Fruit fly (Drosophila melanogaster): ENCODE data around the gene Octalpha2R.
A peak's percentile ranks its signal among the peaks of the same experiment; 100 is the strongest.

Gene Octalpha2R

DNA sequence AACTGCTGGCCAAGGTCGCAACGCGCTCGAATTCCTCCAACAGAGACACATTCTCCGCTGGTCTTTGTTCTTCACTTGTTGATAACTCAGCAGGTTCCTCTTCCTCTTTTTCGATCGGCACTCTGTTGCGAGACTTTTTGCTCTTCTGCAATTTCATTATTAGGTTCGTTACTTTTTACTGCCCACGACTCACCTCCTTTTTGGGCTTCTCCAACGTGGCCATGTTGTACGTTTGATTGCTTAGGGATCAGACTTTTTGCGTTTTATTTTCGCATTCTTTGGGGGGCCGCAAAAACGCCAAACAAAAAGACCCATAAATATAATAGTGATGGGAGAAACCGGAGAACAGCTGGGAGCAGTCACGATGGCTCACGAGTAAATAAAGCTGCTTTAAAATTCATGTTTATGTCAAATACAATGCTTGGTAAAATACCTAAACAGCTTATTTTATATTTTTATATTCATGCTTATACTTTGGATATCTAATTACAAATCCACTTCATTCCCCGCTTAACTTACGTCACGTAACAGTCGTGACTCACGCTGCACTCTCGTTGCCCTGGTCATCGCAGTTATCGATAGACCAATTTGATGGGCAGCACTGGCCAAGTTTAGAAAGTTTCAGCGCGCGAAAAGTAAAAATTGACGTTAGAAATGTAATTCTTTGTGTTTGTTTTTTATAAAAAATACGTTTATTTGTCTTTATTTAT lies 90.3 kb downstream of the Octalpha2R start, which contains the start of gene Epg5 (continued):
- TF ChIP-seq tio (GFP tag; optimal IDR thresholded peaks at IDR 0.05) (no peak), CG7357 (GFP tag; IDR thresholded peaks at IDR 0.05) (0 out of 3 replicates have a peak, but pooled peaks have one; percentile 62), CG30403 (GFP tag; optimal IDR thresholded peaks at IDR 0.05) (peak; percentile 87), CG8089 (GFP tag; optimal IDR thresholded peaks at IDR 0.05) (peak; percentile 45), BtbVII (GFP tag; optimal IDR thresholded peaks at IDR 0.05) (no peak), slp2 (GFP tag; optimal IDR thresholded peaks at IDR 0.05) (peak; percentile 57), CG13287 (GFP tag; IDR thresholded peaks at IDR 0.05; ENCODE audit: partially characterized antibody) (peak; percentile 99), kni (GFP tag; optimal IDR thresholded peaks at IDR 0.05) (no peak), fd102C (GFP tag; optimal IDR thresholded peaks at IDR 0.05) (no peak), CG8944 (GFP tag; optimal IDR thresholded peaks at IDR 0.05) (peak; percentile 67), nerfin-1 (tag; optimal IDR thresholded peaks at IDR 0.05) (no peak), CG5245 (GFP tag; optimal IDR thresholded peaks at IDR 0.05) (peak; percentile 32), CG8478 (optimal IDR thresholded peaks at IDR 0.05) (no peak), CG13894 (tag; optimal IDR thresholded peaks at IDR 0.05) (no peak), CG3838 (GFP tag; optimal IDR thresholded peaks at IDR 0.05) (peak; percentile 20), usp (GFP tag; optimal IDR thresholded peaks at IDR 0.05) (no peak), B-H2 (GFP tag; optimal IDR thresholded peaks at IDR 0.05) (no peak), her (GFP tag; optimal IDR thresholded peaks at IDR 0.05) (peak; percentile 1), CG7987 (GFP tag; optimal IDR thresholded peaks at IDR 0.05) (peak; percentile 40), Bteb2 (GFP tag; optimal IDR thresholded peaks at IDR 0.05) (peak; percentile 65), tap (tag; optimal IDR thresholded peaks at IDR 0.05) (no peak), sqz (GFP tag; optimal IDR thresholded peaks at IDR 0.05) (no peak), H15 (GFP tag; IDR thresholded peaks at IDR 0.05) (no peak), CG3995 (GFP tag; optimal IDR thresholded peaks at IDR 0.05) (peak; percentile 80), amos (GFP tag; IDR thresholded peaks at IDR 0.05; ENCODE audit: partially characterized antibody) (peak; percentile 94), CG9609 (GFP tag; optimal IDR thresholded peaks at IDR 0.05) (peak; percentile 59), CG2875 (GFP tag; optimal IDR thresholded peaks at IDR 0.05) (no peak), eve (GFP tag; optimal IDR thresholded peaks at IDR 0.05) (no peak), CG6689 (GFP tag; IDR thresholded peaks at IDR 0.05) (peak; percentile 55; the same call in 1 of the 2 replicates), grn (GFP tag; optimal IDR thresholded peaks at IDR 0.05) (no peak), bsh (GFP tag; optimal IDR thresholded peaks at IDR 0.05) (no peak), CG11696 (GFP tag; IDR thresholded peaks at IDR 0.05) (no peak), CG7963 (GFP tag; IDR thresholded peaks at IDR 0.05; ENCODE audit: partially characterized antibody) (peak; percentile 88), CG15269 (tag; optimal IDR thresholded peaks at IDR 0.05) (no peak), Hr51 (GFP tag; optimal IDR thresholded peaks at IDR 0.05) (peak in 1 of 2 experiments; percentile 79), stwl (tag; optimal IDR thresholded peaks at IDR 0.05) (peak; percentile 70), HLH3B (GFP tag; IDR thresholded peaks at IDR 0.05) (peak; percentile 39; the same call in 1 of the 2 replicates), CG6272 (GFP tag; IDR thresholded peaks at IDR 0.05) (peak; percentile 84), CG9876 (GFP tag; optimal IDR thresholded peaks at IDR 0.05) (peak; percentile 43), Adf1 (GFP tag; IDR thresholded peaks at IDR 0.05) (peak; percentile 47; the same call in 1 of the 2 replicates), CG18476 (GFP tag; optimal IDR thresholded peaks at IDR 0.05) (peak; percentile 59), ato (GFP tag; IDR thresholded peaks at IDR 0.05; ENCODE audit: partially characterized antibody) (peak; percentile 78), CG42726 (GFP tag; IDR thresholded peaks at IDR 0.05; ENCODE audit: partially characterized antibody) (peak; percentile 87), Fer2 (tag; optimal IDR thresholded peaks at IDR 0.05) (peak; percentile 50), h (optimal IDR thresholded peaks at IDR 0.05) (no peak), Dip2 (GFP tag; IDR thresholded peaks at IDR 0.05) (no peak), emc (GFP tag; optimal IDR thresholded peaks at IDR 0.05) (peak; percentile 8), CG13775 (GFP tag; optimal IDR thresholded peaks at IDR 0.05) (peak; percentile 71), PHDP (tag; optimal IDR thresholded peaks at IDR 0.05) (no peak), Sry-β (GFP tag; optimal IDR thresholded peaks at IDR 0.05) (peak; percentile 26)

Data from whole organism, embryonic.